Fruit fly (Drosophila melanogaster): ENCODE data around the gene Hs3st-B.

Hs3st-B gene

DNA sequence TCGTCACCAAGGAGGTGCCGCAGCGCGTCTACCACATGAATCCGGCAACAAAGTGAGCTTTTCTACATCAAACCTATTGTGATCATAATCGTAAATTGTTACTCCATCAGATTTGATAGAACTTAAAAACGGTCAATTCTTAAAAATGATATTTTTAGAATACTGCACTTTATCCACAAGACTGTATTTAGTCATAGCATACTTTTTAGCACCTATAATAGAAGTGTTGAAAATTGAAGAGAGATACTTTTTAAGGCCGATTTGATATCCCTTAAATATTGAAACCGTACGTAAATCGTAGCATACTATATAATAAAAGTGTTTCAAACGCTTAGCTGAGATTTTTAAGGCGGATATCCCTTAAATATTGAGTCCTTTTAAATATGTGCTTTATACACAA, 1.7 kb downstream of the Hs3st-B start:
- TF ChIP-seq lmd (GFP tag; IDR thresholded peaks at IDR 0.05) = no peak
- TF ChIP-seq CG17612 (GFP tag; IDR thresholded peaks at IDR 0.05) = peak; percentile 53; the same call in 1 of the 2 replicates
- TF ChIP-seq CG8290 (GFP tag; optimal IDR thresholded peaks at IDR 0.05) = peak; percentile 81
- peak in 1 of 2 experiments; percentile 47 for TF ChIP-seq CG8290 (tag; optimal IDR thresholded peaks at IDR 0.05)

DNA sequence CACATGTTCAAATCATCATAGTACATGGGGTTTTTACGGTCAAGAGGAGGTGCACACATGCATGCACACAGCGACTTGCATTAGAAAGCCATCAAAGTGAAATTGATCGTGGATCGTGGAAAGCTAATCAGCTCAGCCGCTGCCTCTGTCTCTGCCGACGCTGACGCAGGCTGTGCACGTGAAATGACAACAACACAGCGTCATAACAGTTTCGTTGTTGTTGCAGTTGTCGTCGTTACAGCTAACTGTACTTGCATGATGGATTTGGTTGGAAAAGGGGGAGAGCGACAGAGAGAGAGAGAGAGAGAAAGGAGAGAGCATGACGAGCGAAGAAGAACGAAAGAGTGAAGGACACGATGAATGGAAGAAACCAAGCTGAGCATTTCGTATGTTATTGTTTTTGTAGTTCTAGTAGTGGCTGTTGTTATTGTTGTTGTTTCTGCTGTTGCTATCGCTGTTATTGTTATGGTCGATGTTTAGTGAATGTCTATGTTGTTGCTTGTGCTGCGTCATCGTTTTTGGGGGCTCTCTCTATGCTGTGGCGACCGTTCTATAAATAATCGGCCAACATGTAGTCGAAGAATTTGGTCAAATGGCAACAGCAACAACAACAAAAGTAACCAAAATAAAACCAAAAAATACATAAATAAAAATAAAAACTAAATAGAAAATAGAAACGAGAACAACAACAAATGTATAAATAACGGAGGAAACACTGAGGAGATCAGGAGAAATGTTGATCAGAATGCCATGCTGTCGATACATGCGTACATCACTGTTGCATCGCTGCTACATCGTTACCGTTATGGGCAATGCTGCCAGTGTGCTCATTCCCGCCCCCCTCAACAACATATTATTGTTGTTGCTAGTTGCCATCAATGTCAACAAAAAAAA, 11.6 kb downstream of the Hs3st-B start:
- TF ChIP-seq Trl (optimal IDR thresholded peaks at IDR 0.05) (peak; percentile 74 to 77), Trl (GFP tag; optimal IDR thresholded peaks at IDR 0.05) (no peak), CG9609 (GFP tag; optimal IDR thresholded peaks at IDR 0.05) (no peak), Bgb (GFP tag; IDR thresholded peaks at IDR 0.05; ENCODE audit: partially characterized antibody) (no peak), H15 (GFP tag; IDR thresholded peaks at IDR 0.05) (no peak), CG14860 (GFP tag; IDR thresholded peaks at IDR 0.05; ENCODE audit: partially characterized antibody) (no peak), CG4424 (GFP tag; optimal IDR thresholded peaks at IDR 0.05) (no peak), HmgZ (tag; optimal IDR thresholded peaks at IDR 0.05) (no peak), CG43689 (GFP tag; IDR thresholded peaks at IDR 0.05) (no peak), CG15479 (GFP tag; optimal IDR thresholded peaks at IDR 0.05) (no peak), jigr1 (GFP tag; IDR thresholded peaks at IDR 0.05) (no peak), dm (GFP tag; optimal IDR thresholded peaks at IDR 0.05) (no peak), pros (GFP tag; optimal IDR thresholded peaks at IDR 0.05) (peak; percentile 7), Ravus (GFP tag; IDR thresholded peaks at IDR 0.05) (no peak), CG4360 (GFP tag; IDR thresholded peaks at IDR 0.05) (peak; percentile 94), CG30431 (GFP tag; optimal IDR thresholded peaks at IDR 0.05) (no peak), kni (GFP tag; optimal IDR thresholded peaks at IDR 0.05) (peak; percentile 28), da (GFP tag; optimal IDR thresholded peaks at IDR 0.05) (no peak), ERR (GFP tag; optimal IDR thresholded peaks at IDR 0.05) (no peak), CG2678 (tag; optimal IDR thresholded peaks at IDR 0.05) (no peak), CG34422 (GFP tag; IDR thresholded peaks at IDR 0.05) (no peak), Pdp1 (GFP tag; optimal IDR thresholded peaks at IDR 0.05) (peak in 1 of 2 experiments; percentile 64), CrebB (tag; optimal IDR thresholded peaks at IDR 0.05) (no peak), CG2875 (GFP tag; optimal IDR thresholded peaks at IDR 0.05) (no peak), ase (GFP tag; IDR thresholded peaks at IDR 0.05) (no peak), CG17359 (tag; optimal IDR thresholded peaks at IDR 0.05) (no peak), CG3281 (GFP tag; optimal IDR thresholded peaks at IDR 0.05) (no peak), chinmo (GFP tag; IDR thresholded peaks at IDR 0.05; ENCODE audit: partially characterized antibody) (0 out of 4 replicates have a peak, but pooled peaks have one; percentile 46), chm (GFP tag; IDR thresholded peaks at IDR 0.05) (no peak), CG17186 (GFP tag; optimal IDR thresholded peaks at IDR 0.05) (no peak), crol (GFP tag; IDR thresholded peaks at IDR 0.05) (no peak), Sry-β (GFP tag; optimal IDR thresholded peaks at IDR 0.05) (no peak), sens (GFP tag) (no peak), grn (GFP tag; optimal IDR thresholded peaks at IDR 0.05) (no peak), CG1602 (GFP tag; optimal IDR thresholded peaks at IDR 0.05) (no peak), slou (GFP tag; optimal IDR thresholded peaks at IDR 0.05) (no peak), aop (GFP tag; IDR thresholded peaks at IDR 0.05) (no peak), CG9932 (GFP tag; IDR thresholded peaks at IDR 0.05) (no peak), CG17612 (GFP tag; IDR thresholded peaks at IDR 0.05) (no peak), Adf1 (GFP tag; IDR thresholded peaks at IDR 0.05) (peak; percentile 56; the same call in 1 of the 2 replicates), Dref (GFP tag; IDR thresholded peaks at IDR 0.05) (no peak), nau (GFP tag; optimal IDR thresholded peaks at IDR 0.05) (no peak)
